Worm (Caenorhabditis elegans) whole organism, L3 larva: ENCODE data around the gene T14B4.9.

Experiments
- R02D3.7 ChIP-seq: fragments of 150-350 bp; optimal IDR thresholded peaks from 2 replicates; lab custom pipeline; 2014; ENCODE audit warnings: missing biosample characterization, missing genetic modification characterization
- aly-2 ChIP-seq: fragments of 150-350 bp; optimal IDR thresholded peaks from 2 replicates; lab custom pipeline; 2014; ENCODE audit warnings: missing biosample characterization, missing genetic modification characterization
- ceh-82 ChIP-seq: fragments of 150-350 bp; optimal IDR thresholded peaks from 2 replicates; lab custom pipeline; 2014; ENCODE audit warnings: missing biosample characterization, missing genetic modification characterization
- egl-27 ChIP-seq: sonication (generic microtip); optimal IDR thresholded peaks from 4 replicates; lab custom pipeline; 2017; ENCODE audit warnings: missing biosample characterization, missing genetic modification reagents, missing genetic modification characterization
- egl-5 ChIP-seq: fragments of 150-350 bp; optimal IDR thresholded peaks from 2 replicates; lab custom pipeline; 2017; ENCODE audit warnings: missing biosample characterization, missing genetic modification reagents, missing genetic modification characterization, inconsistent platforms
- elt-1 ChIP-seq: fragments of 150-350 bp; optimal IDR thresholded peaks from 2 replicates; lab custom pipeline; 2014; ENCODE audit warnings: missing biosample characterization, missing genetic modification characterization
- fkh-10 ChIP-seq: sonication (generic microtip); optimal IDR thresholded peaks from 2 replicates; lab custom pipeline; 2017; ENCODE audit warnings: missing biosample characterization, missing genetic modification reagents, missing genetic modification characterization
- fkh-2 ChIP-seq: fragments of 150-350 bp; optimal IDR thresholded peaks from 2 replicates; lab custom pipeline; 2014; ENCODE audit warnings: missing biosample characterization, missing genetic modification reagents, missing genetic modification characterization
- jun-1 ChIP-seq: fragments of 150-350 bp; optimal IDR thresholded peaks from 2 replicates; lab custom pipeline; 2014; ENCODE audit warnings: missing biosample characterization, missing genetic modification reagents, missing genetic modification characterization
- nhr-12 ChIP-seq: fragments of 150-350 bp; optimal IDR thresholded peaks from 2 replicates; lab custom pipeline; 2014; ENCODE audit warnings: missing biosample characterization, missing genetic modification characterization
- nhr-237 ChIP-seq: fragments of 150-350 bp; optimal IDR thresholded peaks from 2 replicates; lab custom pipeline; 2014; ENCODE audit warnings: missing biosample characterization, missing genetic modification characterization
- nhr-76 ChIP-seq: fragments of 150-350 bp; sonication (generic microtip); optimal IDR thresholded peaks from 5 replicates; lab custom pipeline; 2014; ENCODE audit warnings: missing biosample characterization, missing genetic modification characterization
- unc-62 ChIP-seq: fragments of 150-350 bp; sonication (generic microtip); optimal IDR thresholded peaks from 4 replicates; lab custom pipeline; 2014; ENCODE audit warnings: missing biosample characterization, missing genetic modification reagents, missing genetic modification characterization

- TF ChIP-seq R02D3.7 (tag; lab: Kevin White, UChicago): no peak
- TF ChIP-seq fkh-2: no peak
- TF ChIP-seq egl-27 (tag; lab: Kevin White, UChicago): no peak
- TF ChIP-seq nhr-76 (tag; lab: Kevin White, UChicago): no peak
- no peak for TF ChIP-seq nhr-12
- TF ChIP-seq elt-1 (tag; lab: Kevin White, UChicago): no peak
- TF ChIP-seq nhr-237 (tag; lab: Kevin White, UChicago): no peak
- no peak for TF ChIP-seq jun-1 (tag; lab: Kevin White, UChicago)
- no peak for TF ChIP-seq fkh-10 (GFP tag; lab: Kevin White, UChicago)
- TF ChIP-seq unc-62: no peak
- TF ChIP-seq aly-2 (tag; lab: Kevin White, UChicago): no peak
- TF ChIP-seq ceh-82 (tag; lab: Kevin White, UChicago): no peak
- no peak for TF ChIP-seq egl-5 (tag; lab: Kevin White, UChicago)
Observed at ce11 chrII:6713003-6713402, 20.6 kb downstream of the T14B4.9 start.
